Fruit fly (Drosophila melanogaster) whole organism, larva: ENCODE results near the gene CG14518.

Experiments
- noc ChIP-seq: fragments of 200-800 bp; sonication (Bioruptor generic); optimal IDR thresholded peaks from 3 replicates; lab custom pipeline; 2019; ENCODE audit warnings: missing biosample characterization, mild to moderate bottlenecking, missing genetic modification characterization, moderate library complexity

Gene CG14518

DNA sequence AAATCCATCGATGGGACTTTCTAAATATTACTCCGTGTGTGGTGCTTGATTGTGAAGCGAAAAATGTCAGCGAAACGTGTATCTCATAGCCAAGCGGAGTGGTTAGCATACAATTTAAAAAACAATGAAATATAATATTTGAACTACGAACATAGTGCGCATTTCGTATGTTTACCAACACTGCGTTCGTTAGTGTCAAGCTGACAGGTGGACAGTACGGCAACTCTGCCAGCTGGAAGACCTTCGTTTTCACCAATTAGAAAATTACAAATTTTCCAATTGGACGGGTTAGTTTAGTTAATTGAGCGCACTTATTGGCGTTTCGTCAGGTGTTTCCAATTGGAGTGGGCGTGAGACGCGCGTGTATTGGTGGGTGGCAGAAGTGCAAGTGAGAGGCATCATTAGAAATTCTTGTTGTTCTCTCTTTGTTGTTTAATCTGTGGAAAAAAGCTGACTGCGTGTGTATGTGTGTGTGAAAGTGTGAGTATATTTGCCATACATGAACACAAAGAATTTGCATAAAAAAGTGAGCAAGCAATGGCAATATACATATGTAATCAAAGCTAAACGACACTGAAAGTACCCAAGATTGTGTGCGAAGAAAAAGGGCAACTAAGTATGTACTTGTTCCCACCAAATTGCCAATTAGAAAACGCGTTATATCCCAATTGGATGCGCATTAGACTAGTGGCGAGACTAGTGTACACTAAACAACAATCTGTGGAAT is 15.1 kb downstream of the CG14518 start:
- TF ChIP-seq noc (tag; lab: Kevin White, UChicago), result no peak

DNA sequence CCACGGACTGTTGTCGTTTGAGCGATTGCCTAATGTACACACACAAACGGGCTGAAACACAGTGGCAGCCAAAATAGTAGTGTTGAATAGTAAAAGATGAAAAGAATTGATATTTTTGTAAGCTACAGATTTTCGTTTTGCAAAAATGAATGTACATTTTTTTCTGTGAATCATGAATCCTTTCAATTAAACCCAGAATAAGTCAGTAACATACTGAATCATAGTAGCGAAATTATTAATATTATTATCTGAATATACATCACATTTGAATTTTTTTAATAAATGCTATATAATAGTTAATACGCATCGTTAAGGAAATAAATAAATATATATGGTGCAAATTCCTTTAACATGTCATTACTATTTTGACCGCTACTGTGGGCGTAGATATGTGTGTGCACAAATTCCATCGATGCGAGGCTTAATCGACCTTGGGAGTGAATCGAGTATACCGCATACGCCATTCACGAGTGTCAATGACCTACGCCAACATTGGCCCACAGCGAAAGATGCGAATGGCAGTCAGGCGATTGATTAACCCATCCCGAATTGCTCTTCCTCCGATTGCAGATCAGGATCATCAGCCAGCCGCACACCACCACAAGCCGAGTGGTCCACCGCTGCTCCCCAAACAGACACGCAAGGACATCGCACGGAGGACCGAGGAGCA is 15.9 kb downstream of the CG14518 start:
- no peak for TF ChIP-seq noc (tag; lab: Kevin White, UChicago)

DNA sequence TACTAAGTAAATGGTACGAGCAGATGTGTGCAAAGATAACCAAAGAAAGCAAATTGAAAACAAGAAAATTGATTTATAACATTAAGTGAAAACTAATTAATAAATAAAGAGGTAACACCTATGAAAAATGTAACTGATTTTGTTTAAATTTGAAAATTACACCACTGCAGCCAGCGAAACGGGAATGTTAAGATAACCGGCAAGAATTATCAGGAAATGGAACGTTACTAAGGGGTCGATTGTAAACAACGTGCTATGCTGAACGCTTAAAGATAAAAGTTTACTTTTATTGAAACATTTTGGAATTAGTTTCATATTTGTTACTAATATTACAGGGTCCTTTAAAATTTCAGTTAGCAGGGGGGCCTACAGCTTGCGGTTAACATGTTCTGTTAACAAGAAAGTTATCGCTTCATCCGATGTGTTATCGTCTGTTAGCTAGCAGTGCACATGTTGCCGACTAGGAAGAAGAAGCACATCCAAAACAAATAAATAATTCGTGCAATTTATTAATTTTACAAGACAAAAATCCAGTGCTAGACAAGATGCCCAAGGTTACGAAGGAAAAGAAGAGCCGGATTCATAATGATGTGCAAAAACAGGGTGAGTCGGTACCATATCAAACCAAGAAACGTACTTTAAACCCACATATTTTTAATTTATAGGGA is 24.4 kb downstream of the CG14518 start, which contains the start of gene CG11837:
Gene CG11837 (plus strand): TSS at position 439 of the 668 bp plus-strand sequence.
- TF ChIP-seq noc (tag; lab: Kevin White, UChicago), result no peak

DNA sequence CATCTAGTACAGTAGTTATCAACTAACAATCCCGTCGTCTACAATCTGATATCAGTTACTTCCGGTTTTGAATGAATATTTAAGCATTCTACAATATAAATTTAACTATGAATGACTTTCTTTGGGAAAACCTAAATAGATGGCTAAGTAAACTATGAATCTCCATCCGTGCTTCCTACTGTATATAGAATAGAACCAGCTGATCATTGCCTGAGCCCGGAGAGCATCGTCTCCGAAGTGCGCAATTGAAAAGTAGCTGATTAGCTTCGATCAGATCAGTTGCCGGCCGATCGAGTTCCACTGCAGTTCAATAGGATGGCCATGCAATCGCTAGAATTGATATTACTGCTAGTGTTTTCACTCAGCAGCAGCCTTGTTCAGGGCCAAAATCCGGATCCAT is 26.0 kb downstream of the CG14518 start, which contains the start of gene CG11841:
Gene CG11841 (plus strand): TSS at position 301 of the 400 bp plus-strand sequence.
- TF ChIP-seq noc (tag; lab: Kevin White, UChicago), result no peak

DNA sequence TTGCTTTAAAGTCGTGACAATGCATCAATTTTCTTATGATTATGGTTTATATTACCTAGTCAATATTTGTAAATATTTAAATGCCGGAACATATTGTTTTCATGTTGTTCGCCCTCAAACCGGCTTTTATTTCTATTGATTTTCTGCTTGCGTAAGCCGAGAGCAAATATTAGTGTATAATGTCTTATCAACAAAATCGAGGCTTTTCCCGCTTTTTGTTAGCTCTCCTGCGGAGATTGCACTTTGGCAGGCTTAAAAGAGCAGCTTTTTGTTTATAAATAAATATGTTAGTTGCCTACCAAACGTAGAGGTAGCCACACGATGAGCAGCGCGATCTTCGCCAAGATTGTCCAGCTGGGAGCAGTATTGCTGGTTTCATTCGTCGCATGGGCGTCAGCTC is 27.6 kb downstream of the CG14518 start, which contains the start of gene CG11842:
Gene CG11842 (plus strand): TSS at position 301 of the 400 bp plus-strand sequence.
- no peak for TF ChIP-seq noc (tag; lab: Kevin White, UChicago)

DNA sequence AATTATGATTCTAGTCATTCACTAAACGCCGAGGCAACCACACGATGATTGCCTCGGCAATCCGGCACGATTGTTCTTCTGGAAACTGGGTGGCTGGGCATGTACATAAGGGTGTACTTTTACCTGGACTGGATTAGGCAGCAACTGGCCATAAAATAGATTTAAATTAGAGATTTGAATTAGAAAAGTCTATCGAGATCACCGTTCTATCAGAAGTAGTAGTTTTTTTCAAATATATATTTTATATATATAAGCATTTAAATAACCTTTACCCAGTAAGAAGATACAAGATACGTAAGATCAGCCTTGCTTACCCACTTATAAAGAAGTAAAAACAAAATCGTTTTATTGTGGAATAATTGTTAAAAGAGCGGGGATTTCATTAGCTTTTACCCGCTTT is 29.3 kb downstream of the CG14518 start, which contains the start of gene CG11843:
Gene CG11843 (plus strand): TSS at position 301 of the 400 bp plus-strand sequence.
- no peak for TF ChIP-seq noc (tag; lab: Kevin White, UChicago)

DNA sequence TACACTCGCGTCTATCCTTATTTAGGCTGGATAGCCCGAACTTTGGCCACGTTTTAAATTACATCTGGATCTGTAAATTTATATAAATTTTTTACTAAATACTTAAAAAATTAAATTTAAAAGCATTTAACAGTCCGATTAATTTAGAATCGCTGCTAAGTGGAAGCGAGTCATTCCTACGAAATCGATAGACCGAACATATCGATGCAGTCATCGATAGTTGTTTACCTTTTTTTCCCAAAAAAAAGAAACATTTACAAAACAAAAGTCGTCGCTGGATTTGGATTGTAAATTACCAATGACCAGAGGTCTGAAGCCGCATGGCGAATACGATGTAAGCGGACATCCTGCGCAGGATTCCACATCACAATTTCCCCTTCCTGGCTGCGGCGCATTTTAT is 30.9 kb downstream of the CG14518 start, which contains the start of gene Sirt7:
Gene Sirt7 (plus strand): TSS at position 218 of the 400 bp plus-strand sequence.
- no peak for TF ChIP-seq noc (tag; lab: Kevin White, UChicago)

DNA sequence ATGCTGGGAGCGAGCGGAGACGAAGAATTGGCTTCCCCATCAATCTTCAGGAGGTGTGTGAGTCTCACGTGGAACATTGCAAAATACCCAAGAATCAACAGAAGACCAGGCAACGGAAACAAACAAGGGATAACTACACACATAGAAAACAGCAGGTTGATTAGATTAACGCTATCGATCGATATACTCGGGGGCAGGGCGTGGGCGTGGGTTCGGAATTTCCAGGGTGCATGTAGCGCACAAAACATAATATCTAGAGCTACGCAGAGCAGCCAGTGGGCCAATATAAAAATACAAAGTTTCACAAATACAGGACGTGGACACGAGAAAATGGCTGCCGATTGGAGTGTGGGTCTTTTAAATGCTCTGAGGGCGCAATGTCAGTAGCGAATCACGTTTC is 34.6 kb downstream of the CG14518 start:
- TF ChIP-seq noc (tag; lab: Kevin White, UChicago), result no peak

DNA sequence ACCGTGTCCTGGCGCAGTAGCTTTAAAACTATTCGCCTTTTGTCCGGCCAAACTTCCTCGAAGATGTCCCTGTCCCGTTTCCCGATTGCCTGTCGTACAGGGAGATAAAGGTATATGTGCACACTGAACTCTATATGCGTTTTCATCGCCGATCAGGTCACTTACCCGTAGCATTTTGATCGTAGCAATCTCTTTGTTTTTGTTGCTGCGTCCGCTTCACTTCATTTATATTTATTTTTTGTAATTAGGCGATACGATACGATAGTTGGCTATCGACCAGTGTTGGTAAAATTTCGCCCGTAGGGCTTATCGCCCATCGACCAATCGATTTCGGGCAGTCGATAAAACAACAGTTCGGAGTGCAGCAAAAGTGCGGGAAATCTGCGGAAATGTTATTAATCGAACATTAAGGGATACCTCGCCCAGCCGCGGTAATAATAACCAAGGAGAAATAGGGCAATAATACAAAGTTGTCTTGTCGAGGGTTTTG is 38.0 kb downstream of the CG14518 start, which contains the start of the genes Cul5 and Bicra:
Gene Cul5 (minus strand): TSS at position 259 of the 490 bp plus-strand sequence.
Gene Bicra (plus strand): TSS at position 324 of the 490 bp plus-strand sequence.
- TF ChIP-seq noc (tag; lab: Kevin White, UChicago), result no peak

DNA sequence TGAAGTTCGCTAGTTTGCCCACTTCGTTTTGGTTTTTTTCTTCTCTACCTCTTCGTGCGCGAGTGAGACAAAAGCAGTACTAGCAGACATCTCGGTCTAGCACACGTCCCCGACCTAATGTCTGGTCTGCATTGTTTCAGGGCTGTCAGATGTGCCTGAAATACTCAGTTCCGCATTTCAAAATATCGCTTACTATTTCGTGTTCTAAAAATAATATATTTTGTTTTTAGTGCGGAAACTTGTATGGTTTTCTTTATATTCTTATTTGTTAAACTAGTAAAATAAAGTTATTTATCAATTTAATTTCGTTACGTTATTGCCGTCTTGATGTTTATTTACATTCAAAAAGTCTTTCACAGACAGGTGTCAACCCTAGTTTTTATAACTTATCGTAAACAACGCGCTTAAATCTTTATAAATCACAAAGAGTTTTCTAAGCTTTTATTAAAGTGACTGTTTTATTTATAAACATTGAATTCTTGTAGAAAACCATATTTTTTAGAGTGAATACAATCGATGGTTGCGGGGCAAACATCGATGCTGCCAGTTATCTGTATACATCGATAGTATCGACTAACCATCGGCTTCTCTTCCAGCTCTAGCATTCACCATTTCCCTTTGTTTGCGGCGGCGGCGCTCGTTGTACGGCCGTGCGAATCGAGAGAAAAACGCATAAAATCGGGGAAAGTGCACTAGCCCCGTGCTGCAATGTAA is 38.6 kb downstream of the CG14518 start:
- TF ChIP-seq noc (tag; lab: Kevin White, UChicago), result peak; percentile 85

DNA sequence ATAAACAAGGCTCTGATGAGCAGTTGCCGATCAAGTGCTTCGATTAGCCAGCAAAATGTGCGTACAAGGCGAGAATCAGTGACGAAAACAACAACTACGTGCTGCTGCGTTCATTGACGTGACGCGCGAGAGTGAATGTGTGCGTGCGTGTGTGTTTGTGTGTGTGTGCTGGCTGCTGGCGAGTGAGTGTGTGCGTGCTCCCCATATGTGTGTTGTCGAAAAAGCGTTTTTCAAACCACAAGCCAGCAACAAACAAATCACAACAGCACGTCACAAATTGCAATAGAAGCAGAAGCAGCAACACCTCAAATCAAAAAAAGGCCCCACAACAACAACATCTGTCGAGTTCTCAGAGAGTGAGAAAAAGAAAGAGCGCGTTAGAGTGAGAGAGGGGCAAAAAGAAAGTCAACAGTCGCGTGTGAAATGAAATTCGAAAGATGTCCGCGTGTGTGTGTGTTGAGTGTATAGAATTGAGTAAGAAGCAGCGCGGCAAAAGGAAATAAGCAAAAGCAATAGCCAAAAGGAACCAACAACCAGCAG is 39.2 kb downstream of the CG14518 start:
- TF ChIP-seq noc (tag; lab: Kevin White, UChicago), result no peak

DNA sequence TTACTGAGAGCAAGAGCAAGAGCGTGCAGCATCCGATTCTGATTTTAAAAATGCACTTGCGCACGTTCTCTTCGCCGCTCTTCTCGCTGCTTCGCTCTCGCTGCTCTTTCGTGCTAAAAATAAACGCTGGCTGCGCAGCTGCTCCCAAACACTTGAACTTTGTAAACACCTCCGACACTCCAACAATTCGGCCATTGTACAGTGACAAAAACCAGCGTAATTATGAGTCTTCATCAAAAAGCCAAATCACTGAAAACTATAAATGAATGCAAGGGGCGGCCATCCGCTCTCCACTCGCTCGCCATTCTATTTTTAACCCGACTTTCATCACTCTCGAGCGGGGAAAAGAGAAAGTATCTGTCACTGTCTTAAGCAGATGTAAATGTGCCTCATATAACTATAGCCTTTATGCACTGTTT is 39.9 kb downstream of the CG14518 start:
- no peak for TF ChIP-seq noc (tag; lab: Kevin White, UChicago)

DNA sequence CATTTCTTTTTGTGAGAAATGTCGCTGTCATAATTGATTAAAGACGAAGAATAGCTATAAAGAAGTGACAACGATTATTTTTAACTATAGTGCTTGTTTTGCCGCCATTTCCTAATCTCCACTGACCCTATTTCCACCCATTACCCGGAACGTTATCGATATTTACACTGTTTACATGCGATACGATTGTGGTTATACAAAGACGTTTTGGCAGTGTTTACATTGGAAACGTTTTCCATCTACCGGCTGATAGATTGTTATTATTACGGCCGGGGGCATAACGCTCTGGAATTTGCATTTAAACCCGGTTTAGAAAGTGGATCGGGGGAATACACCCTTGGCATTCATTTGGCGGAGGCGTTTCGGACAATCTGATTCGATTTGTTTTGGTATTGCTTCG is 41.5 kb downstream of the CG14518 start:
- TF ChIP-seq noc (tag; lab: Kevin White, UChicago), result no peak

DNA sequence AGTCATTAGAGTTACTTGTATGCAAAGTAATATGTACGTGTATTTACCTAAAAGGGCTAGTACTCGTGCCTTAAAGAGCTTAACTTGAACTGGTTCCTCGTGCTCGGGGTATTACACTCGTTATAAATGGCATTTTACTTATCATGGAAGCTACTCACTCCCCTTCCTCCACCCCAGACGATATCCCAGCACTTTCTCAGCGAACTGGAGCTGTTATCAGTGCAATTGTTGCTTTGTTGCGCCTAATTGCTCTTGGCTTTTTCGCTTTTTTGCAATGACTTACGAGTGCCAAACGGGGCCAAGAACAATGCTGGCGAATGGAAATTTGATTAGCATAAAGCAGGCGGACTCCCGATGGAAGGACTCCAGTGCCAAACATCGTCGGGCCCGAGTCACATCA is 42.3 kb downstream of the CG14518 start:
- TF ChIP-seq noc (tag; lab: Kevin White, UChicago), result no peak
